Worm (Caenorhabditis elegans) whole organism, midembryonic: ENCODE data around the gene F48C5.2.

ENCODE experiments used
- klf-2 ChIP-seq: fragments of 200-800 bp; sonication (Bioruptor generic); conservative IDR thresholded peaks from 2 replicates; pipeline ENCODE4 v1.3.6; 2022; ENCODE audit warnings: missing genetic modification reagents, missing genetic modification characterization, missing compliant biosample characterization
- ref-1 ChIP-seq: fragments of 200-800 bp; sonication (Bioruptor generic); conservative IDR thresholded peaks from 2 replicates; pipeline ENCODE4 v1.3.6; 2022; ENCODE audit warnings: missing genetic modification reagents, missing genetic modification characterization, missing compliant biosample characterization
- tab-1 ChIP-seq: fragments of 200-800 bp; sonication (Bioruptor generic); IDR thresholded peaks from 2 replicates; pipeline ENCODE4 v1.3.6; 2022; ENCODE audit warnings: missing genetic modification characterization, missing compliant biosample characterization
- ztf-23 ChIP-seq: fragments of 200-800 bp; sonication (Bioruptor generic); IDR thresholded peaks from 2 replicates; pipeline ENCODE4 v1.3.6; 2022; ENCODE audit warnings: missing genetic modification reagents, missing genetic modification characterization, missing compliant biosample characterization

- no peak for TF ChIP-seq tab-1 (GFP tag; lab: Robert Waterston, UW)
- TF ChIP-seq ref-1 = no peak
- TF ChIP-seq ztf-23 (GFP tag; lab: Robert Waterston, UW) = no peak
- TF ChIP-seq klf-2 (GFP tag; lab: Robert Waterston, UW) = no peak
Measured at ce11 chrX:11463568-11463967, 9.4 kb upstream of the F48C5.2 start.
